Worm (Caenorhabditis elegans) whole organism, L4/young adult: ENCODE data around the gene F35H8.1.

ENCODE experiments used
- dao-5 ChIP-seq: sonication (generic microtip); optimal IDR thresholded peaks from 2 replicates; lab custom pipeline; 2016; ENCODE audit warnings: missing genotype, missing genetic modification characterization, moderate library complexity, missing compliant biosample characterization
- him-1 ChIP-seq: sonication (generic microtip); optimal IDR thresholded peaks from 2 replicates; lab custom pipeline; 2016; ENCODE audit warnings: missing genotype, missing genetic modification reagents, missing genetic modification characterization, missing compliant biosample characterization

DNA sequence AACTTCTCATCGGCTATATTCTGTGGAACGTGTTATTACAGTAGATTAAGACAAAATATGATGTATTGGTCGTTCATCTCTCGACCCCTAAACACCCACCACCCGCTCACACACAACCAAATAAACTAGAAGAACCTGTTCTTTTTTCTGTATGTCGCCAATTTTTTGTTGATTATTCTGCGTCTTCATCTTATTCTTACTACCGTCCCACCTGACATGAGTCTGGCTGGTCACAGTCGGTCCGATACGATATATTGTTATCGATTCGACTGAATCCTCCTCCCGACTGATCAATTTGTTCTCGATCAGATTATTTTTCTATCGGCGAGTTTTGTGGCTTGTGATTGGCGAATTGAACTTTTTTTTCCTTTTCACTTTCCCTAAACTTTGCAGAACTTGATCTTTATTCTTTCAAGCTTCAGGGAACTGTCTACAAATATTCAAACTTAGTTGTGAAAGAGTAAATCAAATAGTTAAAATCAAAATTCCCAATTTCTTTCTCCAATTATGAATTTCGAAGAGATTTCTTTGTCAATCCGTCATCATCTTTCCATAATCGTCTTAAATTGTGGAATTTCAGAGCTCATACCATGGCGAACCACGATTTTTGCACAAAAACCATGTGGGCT is 2.0 kb upstream of the F35H8.1 start, which contains the start of gene F35H8.2:
- TF ChIP-seq dao-5 (no peak), him-1 (tag; lab: Kevin White, UChicago) (no peak)
